Worm (Caenorhabditis elegans) whole organism, L1 larva: ENCODE measurements around the gene nas-21.

ENCODE experiments used
- elt-3 ChIP-seq, 6 experiments: fragments of 150-350 bp in 1 of 6; sonication (generic microtip); optimal IDR thresholded peaks; 2 replicates each; lab custom pipeline; 2017 to 2018; ENCODE audit warnings: missing biosample characterization in 6 of 6, missing genetic modification characterization in 6 of 6, inconsistent platforms in 1 of 6
- pqm-1 ChIP-seq: sonication (generic microtip); optimal IDR thresholded peaks from 3 replicates; lab custom pipeline; 2017; ENCODE audit warnings: missing biosample characterization, missing genetic modification characterization
- unc-130 ChIP-seq: fragments of 150-350 bp; optimal IDR thresholded peaks from 2 replicates; lab custom pipeline; 2017; ENCODE audit warnings: missing biosample characterization, missing genetic modification characterization, inconsistent platforms

ce11 chrV:11438464-11438863 lies 33.9 kb upstream of the nas-21 start, which contains the start of gene dmsr-1:
- TF ChIP-seq elt-3 (tag; optimal IDR thresholded peaks at IDR 0.05; lab: Kevin White, UChicago), result no peak
- TF ChIP-seq unc-130 (tag; lab: Kevin White, UChicago), result no peak
- TF ChIP-seq pqm-1 (tag; lab: Kevin White, UChicago), result no peak
